Fruit fly (Drosophila melanogaster): ENCODE measurements around the gene Ubr3.

The Ubr3 gene

DNA sequence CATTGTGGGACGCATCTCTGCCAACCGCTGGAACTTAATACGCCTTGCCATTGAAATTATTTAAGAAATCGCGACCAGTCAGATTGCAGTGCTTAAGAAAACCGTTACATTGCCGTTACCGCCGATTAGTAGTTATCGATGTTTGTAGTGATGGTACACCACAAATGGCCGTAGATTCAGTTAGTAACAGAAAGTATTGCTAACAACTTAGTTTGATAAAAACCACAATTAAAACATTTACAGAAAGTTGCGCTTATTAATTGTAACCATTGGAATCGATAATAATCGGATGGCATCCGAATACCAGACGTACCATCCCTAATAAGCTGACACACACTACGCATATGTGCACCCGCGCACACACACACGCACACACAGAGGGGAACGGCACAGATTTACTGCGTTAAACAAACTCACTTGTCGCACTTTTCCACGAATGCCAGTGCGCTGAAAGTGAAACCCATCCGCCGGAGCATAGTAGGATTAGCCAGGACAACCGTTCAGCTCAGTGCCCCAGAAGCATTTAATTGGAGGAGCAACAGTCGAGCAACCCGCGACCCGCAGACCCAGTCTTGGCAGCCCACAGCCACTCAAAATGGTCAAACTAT, 15.5 kb upstream of the Ubr3 start, which contains the start of the genes hdm and Ykt6 (continued):
- TF ChIP-seq CG15479 (GFP tag; optimal IDR thresholded peaks at IDR 0.05) (no peak), hkb (optimal IDR thresholded peaks at IDR 0.05) (no peak), hkb (GFP tag; IDR thresholded peaks at IDR 0.05) (peak; percentile 87), exex (tag; optimal IDR thresholded peaks at IDR 0.05) (peak; percentile 49), CG7271 (tag; optimal IDR thresholded peaks at IDR 0.05) (peak; percentile 41), insv (GFP tag; optimal IDR thresholded peaks at IDR 0.05) (peak in 1 of 2 experiments; percentile 45), CG10431 (GFP tag; optimal IDR thresholded peaks at IDR 0.05) (no peak), tup (GFP tag; optimal IDR thresholded peaks at IDR 0.05) (peak; percentile 60), repo (GFP tag; optimal IDR thresholded peaks at IDR 0.05) (peak; percentile 52), HLH4C (GFP tag; IDR thresholded peaks at IDR 0.05; ENCODE audit: partially characterized antibody) (peak; percentile 95), lbe (GFP tag; optimal IDR thresholded peaks at IDR 0.05) (peak; percentile 64), CG9727 (GFP tag; optimal IDR thresholded peaks at IDR 0.05) (peak; percentile 63), CG5953 (GFP tag; IDR thresholded peaks at IDR 0.05) (peak; percentile 62), CG13624 (GFP tag; optimal IDR thresholded peaks at IDR 0.05) (peak; percentile 84), CG12104 (GFP tag; optimal IDR thresholded peaks at IDR 0.05) (peak; percentile 51), CG12659 (GFP tag; optimal IDR thresholded peaks at IDR 0.05) (peak; percentile 81), gfzf (GFP tag; optimal IDR thresholded peaks at IDR 0.05) (peak; percentile 35), slou (GFP tag; optimal IDR thresholded peaks at IDR 0.05) (peak; percentile 64), CG8924 (tag; optimal IDR thresholded peaks at IDR 0.05) (peak; percentile 56), sc (optimal IDR thresholded peaks at IDR 0.05) (no peak), sc (GFP tag; optimal IDR thresholded peaks at IDR 0.05) (no peak), CG11504 (tag; optimal IDR thresholded peaks at IDR 0.05) (no peak), Hr51 (GFP tag; optimal IDR thresholded peaks at IDR 0.05) (peak in 1 of 2 experiments; percentile 72), run (tag; optimal IDR thresholded peaks at IDR 0.05) (no peak), zfh2 (GFP tag; optimal IDR thresholded peaks at IDR 0.05) (peak; percentile 83), sob (GFP tag; IDR thresholded peaks at IDR 0.05) (peak; percentile 90), Max (GFP tag; optimal IDR thresholded peaks at IDR 0.05) (peak; percentile 56), Dek (tag; optimal IDR thresholded peaks at IDR 0.05) (peak; percentile 59), CG9817 (tag; optimal IDR thresholded peaks at IDR 0.05) (peak; percentile 72), gce (GFP tag; IDR thresholded peaks at IDR 0.05) (no peak), pb (GFP tag; optimal IDR thresholded peaks at IDR 0.05) (peak; percentile 31), nau (GFP tag; optimal IDR thresholded peaks at IDR 0.05) (no peak), CG4707 (GFP tag; optimal IDR thresholded peaks at IDR 0.05) (no peak), org-1 (GFP tag; optimal IDR thresholded peaks at IDR 0.05) (peak; percentile 28), CG43689 (GFP tag; IDR thresholded peaks at IDR 0.05) (no peak), CG12942 (GFP tag; optimal IDR thresholded peaks at IDR 0.05) (peak; percentile 80), CG6683 (GFP tag; optimal IDR thresholded peaks at IDR 0.05) (peak; percentile 7), nerfin-1 (tag; optimal IDR thresholded peaks at IDR 0.05) (peak; percentile 43), NfI (GFP tag; optimal IDR thresholded peaks at IDR 0.05) (peak; percentile 63), usp (GFP tag; optimal IDR thresholded peaks at IDR 0.05) (no peak), dmrt99B (tag; optimal IDR thresholded peaks at IDR 0.05) (no peak), TFAM (GFP tag; optimal IDR thresholded peaks at IDR 0.05) (no peak), CG8478 (optimal IDR thresholded peaks at IDR 0.05) (no peak), Dp (GFP tag; optimal IDR thresholded peaks at IDR 0.05) (peak; percentile 70), Doc3 (GFP tag; IDR thresholded peaks at IDR 0.05; ENCODE audit: partially characterized antibody) (peak; percentile 98), fru (optimal IDR thresholded peaks at IDR 0.05) (no peak), cad (GFP tag; optimal IDR thresholded peaks at IDR 0.05) (no peak), Ets65A (GFP tag) (peak; percentile 98), CG18599 (GFP tag; optimal IDR thresholded peaks at IDR 0.05) (peak; percentile 73), CG12219 (GFP tag; optimal IDR thresholded peaks at IDR 0.05) (peak; percentile 53), CG4854 (GFP tag; optimal IDR thresholded peaks at IDR 0.05) (peak; percentile 28)

All from whole organism, embryonic.